Worm (Caenorhabditis elegans) whole organism, L4/young adult: ENCODE results near the gene ZK1240.8.

Experiments used
- W03F9.2 ChIP-seq: fragments of 150-350 bp; optimal IDR thresholded peaks from 2 replicates; lab custom pipeline; 2014; ENCODE audit warnings: missing biosample characterization, missing genetic modification characterization
- dao-5 ChIP-seq: sonication (generic microtip); optimal IDR thresholded peaks from 2 replicates; lab custom pipeline; 2016; ENCODE audit warnings: missing genotype, missing genetic modification characterization, moderate library complexity, missing compliant biosample characterization
- him-1 ChIP-seq: sonication (generic microtip); optimal IDR thresholded peaks from 2 replicates; lab custom pipeline; 2016; ENCODE audit warnings: missing genotype, missing genetic modification reagents, missing genetic modification characterization, missing compliant biosample characterization

ce11 chrII:2340974-2341373, 12.1 kb upstream of the ZK1240.8 start:
- TF ChIP-seq him-1 (tag; lab: Kevin White, UChicago) (no peak), W03F9.2 (no peak), dao-5 (tag; lab: Kevin White, UChicago) (no peak)
